Worm (Caenorhabditis elegans) whole organism, L4 larva: ENCODE results near the gene col-34.

Source experiments
- T20F7.1 ChIP-seq: fragments of 200-800 bp; sonication (Bioruptor generic); optimal IDR thresholded peaks from 2 replicates; lab custom pipeline; 2018; ENCODE audit warnings: mild to moderate bottlenecking, missing genetic modification characterization, missing compliant biosample characterization
- ZK337.2 ChIP-seq: fragments of 200-800 bp; sonication (Bioruptor generic); IDR thresholded peaks from 2 replicates; pipeline ENCODE4 v1.3.6; 2022; ENCODE audit warnings: missing genetic modification reagents, missing genetic modification characterization, missing compliant biosample characterization
- ama-1 ChIP-seq: fragments of 150-350 bp; optimal IDR thresholded peaks from 2 replicates; lab custom pipeline; 2014; ENCODE audit warnings: inconsistent platforms, mixed read lengths
- ceh-28 ChIP-seq: fragments of 150-350 bp; optimal IDR thresholded peaks from 2 replicates; lab custom pipeline; 2014; ENCODE audit warnings: missing biosample characterization, missing genetic modification reagents, missing genetic modification characterization
- cey-2 ChIP-seq: sonication (generic microtip); optimal IDR thresholded peaks from 3 replicates; lab custom pipeline; 2017; ENCODE audit warnings: missing genetic modification characterization, mild to moderate bottlenecking, missing compliant biosample characterization, antibody characterized with exemption, borderline replicate concordance; ENCODE audit not compliant: insufficient read depth
- daf-12 ChIP-seq: fragments of 150-350 bp; optimal IDR thresholded peaks from 2 replicates; lab custom pipeline; 2014; ENCODE audit warnings: missing biosample characterization, missing genetic modification reagents, missing genetic modification characterization
- daf-16 ChIP-seq, 3 experiments: sonication (generic microtip); optimal IDR thresholded peaks; 2 replicates each; lab custom pipeline; 2016 to 2017; ENCODE audit warnings: missing genetic modification characterization in 3 of 3, missing genetic modification reagents in 3 of 3, mild to moderate bottlenecking in 2 of 3, missing compliant biosample characterization in 2 of 3, missing biosample characterization in 1 of 3, moderate library complexity in 1 of 3
- daf-19 ChIP-seq: fragments of 200-800 bp; sonication (Bioruptor generic); conservative IDR thresholded peaks from 2 replicates; pipeline ENCODE4 v1.3.6; 2022; ENCODE audit warnings: missing genetic modification characterization, missing compliant biosample characterization
- dmd-6 ChIP-seq: fragments of 200-800 bp; sonication (Bioruptor generic); IDR thresholded peaks from 2 replicates; pipeline ENCODE4 v1.3.6; 2022; ENCODE audit warnings: missing genetic modification reagents, missing genetic modification characterization, missing compliant biosample characterization
- dmd-8 ChIP-seq: fragments of 200-800 bp; sonication (Bioruptor generic); IDR thresholded peaks from 2 replicates; pipeline ENCODE4 v1.3.6; 2022; ENCODE audit warnings: missing genetic modification characterization, missing compliant biosample characterization
- dpl-1 ChIP-seq: fragments of 150-350 bp; optimal IDR thresholded peaks from 2 replicates; lab custom pipeline; 2014; ENCODE audit warnings: missing biosample characterization, missing genetic modification reagents, missing genetic modification characterization
- fkh-10 ChIP-seq: fragments of 150-350 bp; optimal IDR thresholded peaks from 2 replicates; lab custom pipeline; 2014; ENCODE audit warnings: missing biosample characterization, missing genetic modification reagents, missing genetic modification characterization
- hif-1 ChIP-seq, 2 experiments: sonication (generic microtip); optimal IDR thresholded peaks; 2 replicates each; lab custom pipeline; 2016 to 2017; ENCODE audit warnings: missing compliant biosample characterization in 2 of 2, missing genetic modification characterization in 2 of 2, missing genetic modification reagents in 2 of 2, missing genotype in 2 of 2, mild to moderate bottlenecking in 1 of 2
- hlh-11 ChIP-seq: fragments of 200-800 bp; sonication (Bioruptor generic); optimal IDR thresholded peaks from 2 replicates; lab custom pipeline; 2018; ENCODE audit warnings: mild to moderate bottlenecking, missing genetic modification characterization, missing compliant biosample characterization
- lin-13 ChIP-seq: fragments of 150-350 bp; optimal IDR thresholded peaks from 2 replicates; lab custom pipeline; 2014; ENCODE audit warnings: missing biosample characterization, missing genetic modification reagents, missing genetic modification characterization
- lin-29 ChIP-seq: fragments of 200-800 bp; sonication (Bioruptor generic); IDR thresholded peaks from 2 replicates; pipeline ENCODE4 v1.3.6; 2022; ENCODE audit warnings: missing genetic modification reagents, missing genetic modification characterization, missing compliant biosample characterization
- madf-5 ChIP-seq, 2 experiments: fragments of 200-800 bp; sonication (Bioruptor generic); IDR thresholded peaks; 2 replicates each; pipeline ENCODE4 v1.3.6; 2022; ENCODE audit warnings: missing compliant biosample characterization in 2 of 2, missing genetic modification characterization in 2 of 2
- mep-1 ChIP-seq: fragments of 150-350 bp; sonication (generic microtip); optimal IDR thresholded peaks from 3 replicates; lab custom pipeline; 2014; ENCODE audit warnings: missing biosample characterization, missing genetic modification characterization
- mes-2 ChIP-seq: sonication (generic microtip); optimal IDR thresholded peaks from 2 replicates; lab custom pipeline; 2016; ENCODE audit warnings: missing genotype, mild to moderate bottlenecking, missing genetic modification characterization, missing compliant biosample characterization; ENCODE audit not compliant: poor library complexity, severe bottlenecking
- nhr-102 ChIP-seq: sonication (generic microtip); optimal IDR thresholded peaks from 2 replicates; lab custom pipeline; 2016; ENCODE audit warnings: mild to moderate bottlenecking, missing genetic modification characterization, moderate library complexity, missing compliant biosample characterization
- nhr-237 ChIP-seq: sonication (generic microtip); optimal IDR thresholded peaks from 2 replicates; lab custom pipeline; 2017; ENCODE audit warnings: missing biosample characterization, missing genetic modification characterization
- nhr-28 ChIP-seq: fragments of 150-350 bp; optimal IDR thresholded peaks from 2 replicates; lab custom pipeline; 2014; ENCODE audit warnings: missing biosample characterization, missing genetic modification characterization
- nhr-77 ChIP-seq: fragments of 150-350 bp; optimal IDR thresholded peaks from 2 replicates; lab custom pipeline; 2014; ENCODE audit warnings: missing biosample characterization, missing genetic modification characterization
- pha-4 ChIP-seq, 2 experiments: fragments of 150-350 bp in 1 of 2; fragments of 200-800 bp in 1 of 2; sonication (Bioruptor generic) in 1 of 2; IDR thresholded peaks in 1 of 2; optimal IDR thresholded peaks in 1 of 2; 2 replicates each; pipeline versions ENCODE4 v1.3.6 to Lab custom; 2014 to 2022; ENCODE audit warnings: missing genetic modification characterization in 2 of 2, missing genetic modification reagents in 2 of 2, missing biosample characterization in 1 of 2, missing compliant biosample characterization in 1 of 2
- php-3 ChIP-seq: fragments of 200-800 bp; sonication (Bioruptor generic); IDR thresholded peaks from 2 replicates; pipeline ENCODE4 v1.3.6; 2022; ENCODE audit warnings: missing genetic modification reagents, missing genetic modification characterization, missing compliant biosample characterization
- pqm-1 ChIP-seq: sonication (generic microtip); optimal IDR thresholded peaks from 2 replicates; lab custom pipeline; 2017; ENCODE audit warnings: missing biosample characterization, missing genetic modification characterization
- set-16 ChIP-seq: fragments of 200-800 bp; sonication (Bioruptor generic); IDR thresholded peaks from 2 replicates; pipeline ENCODE4 v1.3.6; 2022; ENCODE audit warnings: missing genetic modification reagents, missing genetic modification characterization, missing compliant biosample characterization
- unc-62 ChIP-seq, 3 experiments: fragments of 150-350 bp in 1 of 3; sonication (generic microtip); optimal IDR thresholded peaks in 2 of 3; peaks in 1 of 3; 1 replicate in 1 of 3; 2 replicates in 2 of 3; lab custom pipeline; 2014 to 2017; ENCODE audit warnings: missing biosample characterization in 3 of 3, missing genetic modification characterization in 3 of 3, missing genetic modification reagents in 3 of 3, missing genotype in 1 of 3
- vab-7 ChIP-seq: fragments of 200-800 bp; sonication (Bioruptor generic); IDR thresholded peaks from 2 replicates; pipeline ENCODE4 v1.3.6; 2022; ENCODE audit warnings: missing genetic modification reagents, missing genetic modification characterization, missing compliant biosample characterization
- zag-1 ChIP-seq: fragments of 150-350 bp; optimal IDR thresholded peaks from 2 replicates; lab custom pipeline; 2014; ENCODE audit warnings: missing biosample characterization, missing genetic modification characterization
- zip-11 ChIP-seq: fragments of 200-800 bp; sonication (Bioruptor generic); IDR thresholded peaks from 2 replicates; pipeline ENCODE4 v1.3.6; 2022; ENCODE audit warnings: missing genetic modification characterization, missing compliant biosample characterization
- ztf-11 ChIP-seq: fragments of 150-350 bp; optimal IDR thresholded peaks from 2 replicates; lab custom pipeline; 2014; ENCODE audit warnings: missing biosample characterization, missing genetic modification characterization
- ztf-7 ChIP-seq: fragments of 150-350 bp; optimal IDR thresholded peaks from 2 replicates; lab custom pipeline; 2014; ENCODE audit warnings: missing biosample characterization, missing genetic modification characterization

Gene col-34

DNA sequence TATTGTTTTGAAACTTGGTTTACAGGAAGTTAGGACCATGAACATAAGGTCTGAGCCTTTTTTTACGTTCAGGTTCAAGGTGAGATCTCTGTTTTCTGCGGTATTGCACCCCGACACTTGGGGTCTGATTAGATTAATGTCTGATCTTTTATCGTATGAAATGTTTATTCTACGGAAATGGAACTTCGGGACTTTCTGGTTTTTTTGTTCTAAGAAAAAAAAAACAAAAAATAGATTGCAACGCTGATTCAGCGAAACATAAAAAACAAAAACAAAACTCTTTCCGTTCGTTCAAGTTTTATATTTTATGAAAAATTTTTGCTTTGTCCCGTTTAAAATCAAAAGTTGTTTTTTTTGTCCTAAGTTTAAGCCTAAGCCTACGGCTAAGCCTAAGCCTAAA is 20.8 kb upstream of the col-34 start, which contains the start of gene F36A4.5:
Gene F36A4.5, plus strand, starts transcription at position 301 of the 400 bp plus-strand sequence.
- TF ChIP-seq nhr-77 = no peak
- no peak for TF ChIP-seq daf-12 (tag; lab: Kevin White, UChicago)

DNA sequence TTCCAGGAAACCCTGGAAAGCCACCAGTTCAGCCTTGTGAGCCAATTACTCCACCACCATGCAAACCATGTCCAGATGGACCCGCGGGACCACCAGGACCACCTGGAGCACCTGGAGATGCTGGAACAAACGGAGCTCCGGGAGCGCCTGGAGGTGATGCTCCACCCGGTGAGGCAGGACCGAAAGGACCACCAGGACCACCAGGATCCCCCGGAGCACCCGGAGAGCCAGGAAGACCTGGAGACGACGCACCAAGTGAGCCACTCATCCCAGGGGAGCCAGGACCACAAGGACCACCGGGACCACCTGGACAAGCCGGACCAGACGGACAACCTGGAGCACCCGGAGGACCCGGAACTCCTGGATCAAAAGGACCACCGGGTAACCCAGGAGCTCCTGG is 20.2 kb upstream of the col-34 start:
- TF ChIP-seq ceh-28 (tag; lab: Kevin White, UChicago) (no peak), set-16 (GFP tag; lab: Robert Waterston, UW) (peak; percentile 98), dmd-8 (no peak), php-3 (0 out of 2 replicates have a peak, but pooled peaks have one; percentile 24), pha-4 (GFP tag; IDR thresholded peaks at IDR 0.05; lab: Robert Waterston, UW) (peak; percentile 55; the same call in 1 of the 2 replicates), pha-4 (tag; optimal IDR thresholded peaks at IDR 0.05; lab: Kevin White, UChicago) (no peak), nhr-102 (tag; lab: Kevin White, UChicago) (no peak), hlh-11 (tag; lab: Kevin White, UChicago) (no peak)
- TF ChIP-seq, all 104 proteins: peak for 3

DNA sequence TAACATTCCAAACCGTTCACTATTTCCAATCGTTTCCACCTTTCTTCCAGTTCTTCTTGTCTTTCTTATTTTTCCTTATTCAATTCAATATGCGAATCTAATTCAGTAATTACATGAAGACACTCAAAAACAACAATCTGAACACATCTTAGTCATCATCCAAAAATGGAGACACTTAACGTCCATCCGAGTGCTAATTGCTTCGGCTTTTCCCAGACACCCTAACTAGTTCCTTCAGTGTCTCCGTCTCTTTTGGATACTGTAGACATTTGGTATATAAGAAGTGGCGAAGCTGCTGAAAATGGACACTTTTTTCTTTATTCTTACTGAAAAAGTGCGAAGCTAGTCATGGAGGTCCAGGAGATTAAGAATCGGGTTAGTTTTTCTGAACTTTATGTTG is 18.6 kb upstream of the col-34 start, which contains the start of gene col-33:
Gene col-33, plus strand, starts transcription at position 301 of the 400 bp plus-strand sequence.
- TF ChIP-seq ztf-11 = no peak
- no peak for TF ChIP-seq lin-29 (GFP tag; lab: Robert Waterston, UW)
- TF ChIP-seq nhr-237 (tag; lab: Kevin White, UChicago) = no peak
- TF ChIP-seq pqm-1 (tag; lab: Kevin White, UChicago) = no peak
- TF ChIP-seq lin-13 (GFP tag; lab: Kevin White, UChicago) = no peak
- TF ChIP-seq T20F7.1 (GFP tag; lab: Kevin White, UChicago) = no peak
- no peak for TF ChIP-seq daf-19 (GFP tag; lab: Robert Waterston, UW)
- TF ChIP-seq zip-11 (GFP tag; lab: Robert Waterston, UW) = no peak
- TF ChIP-seq fkh-10 (GFP tag; lab: Kevin White, UChicago) = no peak
- no peak for TF ChIP-seq zag-1 (tag; lab: Kevin White, UChicago)
- TF ChIP-seq ZK337.2 (GFP tag; lab: Robert Waterston, UW) = no peak
- TF ChIP-seq dpl-1 (GFP tag; lab: Kevin White, UChicago) = no peak
- no peak for TF ChIP-seq daf-12 (tag; lab: Kevin White, UChicago)
- TF ChIP-seq pha-4 (GFP tag; IDR thresholded peaks at IDR 0.05; lab: Robert Waterston, UW) = no peak
- TF ChIP-seq pha-4 (tag; optimal IDR thresholded peaks at IDR 0.05; lab: Kevin White, UChicago) = no peak
- TF ChIP-seq daf-16 (GFP tag; optimal IDR thresholded peaks at IDR 0.05; lab: Kevin White, UChicago) = no peak
- TF ChIP-seq daf-16 (tag; optimal IDR thresholded peaks at IDR 0.05; lab: Kevin White, UChicago) = no peak
- TF ChIP-seq cey-2 = no peak
- no peak for TF ChIP-seq madf-5 (GFP tag; IDR thresholded peaks at IDR 0.05; lab: Robert Waterston, UW)
- no peak for TF ChIP-seq dmd-6
- no peak for TF ChIP-seq ama-1 (lab: Kevin White, UChicago)

DNA sequence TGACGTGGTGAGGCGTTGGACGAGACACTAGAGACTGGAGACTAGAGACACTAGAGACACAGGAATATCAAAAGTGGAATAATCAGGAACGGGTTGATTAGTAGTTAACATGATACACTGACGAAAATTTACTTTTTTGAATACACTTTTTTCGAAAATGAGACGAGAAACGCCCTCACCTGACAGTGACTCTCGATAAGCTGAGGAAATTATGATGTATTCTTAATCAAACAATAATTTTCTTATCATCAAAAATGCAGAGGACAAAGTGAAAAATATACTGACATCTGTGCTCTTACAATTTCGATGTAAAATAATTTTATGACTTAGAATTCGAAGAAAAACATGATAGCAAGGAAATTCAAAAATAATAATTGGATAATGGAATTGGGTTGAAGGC is 15.0 kb upstream of the col-34 start:
- TF ChIP-seq cey-2 (no peak), nhr-28 (tag; lab: Kevin White, UChicago) (peak; percentile 45), mep-1 (no peak), ztf-7 (tag; lab: Kevin White, UChicago) (no peak), set-16 (GFP tag; lab: Robert Waterston, UW) (no peak), hif-1 (tag; optimal IDR thresholded peaks at IDR 0.05; lab: Kevin White, UChicago) (no peak), zag-1 (tag; lab: Kevin White, UChicago) (no peak), unc-62 (GFP tag; optimal IDR thresholded peaks at IDR 0.05 in 1 of 2; lab: Kevin White, UChicago) (peak in 1 of 2 experiments; percentile 70), unc-62 (tag; optimal IDR thresholded peaks at IDR 0.05; lab: Kevin White, UChicago) (no peak), vab-7 (GFP tag; lab: Robert Waterston, UW) (no peak), mes-2 (tag; lab: Kevin White, UChicago) (no peak), pqm-1 (tag; lab: Kevin White, UChicago) (peak; percentile 74), nhr-237 (tag; lab: Kevin White, UChicago) (no peak), dmd-6 (peak; percentile 58), lin-29 (GFP tag; lab: Robert Waterston, UW) (no peak), hlh-11 (tag; lab: Kevin White, UChicago) (peak; percentile 19)
